Worm (Caenorhabditis elegans): ENCODE measurements around the gene nhr-232.
A peak's percentile ranks its signal among the peaks of the same experiment; 100 is the strongest.

ce11 chrV:10281374-10281773, 25.4 kb downstream of the nhr-232 start, which contains the start of gene lys-2:
- TF ChIP-seq nhr-28 (tag; optimal IDR thresholded peaks at IDR 0.05) (no peak), elt-2 (tag; optimal IDR thresholded peaks at IDR 0.05) (peak; percentile 84), sea-2 (GFP tag; optimal IDR thresholded peaks at IDR 0.05) (no peak), ztf-11 (tag; optimal IDR thresholded peaks at IDR 0.05) (no peak), nhr-25 (tag; optimal IDR thresholded peaks at IDR 0.05) (no peak), ceh-9 (tag; optimal IDR thresholded peaks at IDR 0.05) (no peak)

Measured in whole organism, L3 larva.